Fruit fly (Drosophila melanogaster) whole organism: ENCODE measurements around the gene opm.

Experiments used
- CG8478 ChIP-seq: fragments of >200 bp; optimal IDR thresholded peaks from 2 replicates; lab custom pipeline; 2018; ENCODE audit warnings: inconsistent platforms
- Dll ChIP-seq: fragments of >200 bp; optimal IDR thresholded peaks from 2 replicates; lab custom pipeline; 2017
- EcR ChIP-seq, 2 experiments: fragments of >200 bp; optimal IDR thresholded peaks; 2 replicates each; lab custom pipeline; 2017; ENCODE audit warnings: missing biosample characterization in 2 of 2, missing genetic modification characterization in 2 of 2, missing genetic modification reagents in 2 of 2
- pan ChIP-seq: fragments of >200 bp; optimal IDR thresholded peaks from 2 replicates; lab custom pipeline; 2017
- psq ChIP-seq: fragments of >200 bp; optimal IDR thresholded peaks from 2 replicates; lab custom pipeline; 2017
- usp ChIP-seq: fragments of >200 bp; optimal IDR thresholded peaks from 2 replicates; lab custom pipeline; 2017; ENCODE audit warnings: missing biosample characterization, missing genetic modification characterization, mixed read lengths

dm6 chrX:15076606-15077005, 10.4 kb upstream of the opm start:
- TF ChIP-seq psq (lab: Kevin White, UChicago) (no peak), CG8478 (lab: Kevin White, UChicago) (no peak), usp (GFP tag; lab: Kevin White, UChicago) (no peak), pan (lab: Kevin White, UChicago) (no peak), Dll (lab: Kevin White, UChicago) (no peak), EcR (GFP tag; optimal IDR thresholded peaks at IDR 0.05; lab: Kevin White, UChicago) (no peak)
